Fruit fly (Drosophila melanogaster): ENCODE results near the gene CG13010.
A peak's percentile ranks its signal among the peaks of the same experiment; 100 is the strongest.

The CG13010 gene

dm6 chrX:16640260-16641100, 38.3 kb downstream of the CG13010 start, which contains the start of the genes SNRPG and mthl1 (continued):
- TF ChIP-seq klu (GFP tag; IDR thresholded peaks at IDR 0.05) = peak; percentile 89
- peak; percentile 89 for TF ChIP-seq HLH54F (GFP tag; optimal IDR thresholded peaks at IDR 0.05)
- peak; percentile 60; the same call in 1 of the 2 replicates for TF ChIP-seq sim (GFP tag; IDR thresholded peaks at IDR 0.05)
- TF ChIP-seq NC2β (GFP tag; optimal IDR thresholded peaks at IDR 0.05) = peak; percentile 74
- peak; percentile 9 for TF ChIP-seq Blimp-1 (GFP tag; optimal IDR thresholded peaks at IDR 0.05)
- no peak for TF ChIP-seq CG15601 (tag; optimal IDR thresholded peaks at IDR 0.05)
- peak; percentile 81 for TF ChIP-seq CG13775 (GFP tag; optimal IDR thresholded peaks at IDR 0.05)
- TF ChIP-seq knrl (GFP tag; IDR thresholded peaks at IDR 0.05; ENCODE audit: partially characterized antibody) = peak; percentile 75
- TF ChIP-seq p53 (GFP tag; optimal IDR thresholded peaks at IDR 0.05) = no peak
- peak; percentile 78 for TF ChIP-seq toy (GFP tag; IDR thresholded peaks at IDR 0.05)
- peak; percentile 97 for TF ChIP-seq slbo (GFP tag; IDR thresholded peaks at IDR 0.05)
- TF ChIP-seq Ada2b (GFP tag; IDR thresholded peaks at IDR 0.05) = peak; percentile 84
- peak; percentile 89 for TF ChIP-seq Optix (GFP tag; IDR thresholded peaks at IDR 0.05)
- TF ChIP-seq CrebB (tag; optimal IDR thresholded peaks at IDR 0.05) = peak; percentile 47
- TF ChIP-seq pb (GFP tag; optimal IDR thresholded peaks at IDR 0.05) = peak; percentile 49
- peak; percentile 79 for TF ChIP-seq NfI (GFP tag; optimal IDR thresholded peaks at IDR 0.05)
- TF ChIP-seq CG10209 (GFP tag; optimal IDR thresholded peaks at IDR 0.05) = peak; percentile 74
- peak; percentile 80 for TF ChIP-seq CG1602 (GFP tag; optimal IDR thresholded peaks at IDR 0.05)
- peak; percentile 94 for TF ChIP-seq ase (GFP tag; IDR thresholded peaks at IDR 0.05)
- peak; percentile 95 for TF ChIP-seq Aef1 (GFP tag; IDR thresholded peaks at IDR 0.05)
- peak; percentile 43 for TF ChIP-seq sug (tag; optimal IDR thresholded peaks at IDR 0.05)
- peak; percentile 70 for TF ChIP-seq emc (GFP tag; optimal IDR thresholded peaks at IDR 0.05)
- peak; percentile 70 for TF ChIP-seq hbn (GFP tag; IDR thresholded peaks at IDR 0.05; ENCODE audit: partially characterized antibody)
- peak; percentile 78 for TF ChIP-seq Ravus (GFP tag; IDR thresholded peaks at IDR 0.05)
- no peak for TF ChIP-seq CTCF (GFP tag; optimal IDR thresholded peaks at IDR 0.05)
- TF ChIP-seq Sry-β (GFP tag; optimal IDR thresholded peaks at IDR 0.05) = peak; percentile 71
- no peak for TF ChIP-seq Deaf1 (tag; optimal IDR thresholded peaks at IDR 0.05)
- TF ChIP-seq kah (GFP tag; optimal IDR thresholded peaks at IDR 0.05) = no peak
- TF ChIP-seq Oli (tag; optimal IDR thresholded peaks at IDR 0.05) = peak; percentile 72
- peak; percentile 79 for TF ChIP-seq Sox102F (GFP tag; optimal IDR thresholded peaks at IDR 0.05)
- TF ChIP-seq CG12155 (GFP tag; optimal IDR thresholded peaks at IDR 0.05) = peak; percentile 81
- peak; percentile 66 for TF ChIP-seq CG16813 (GFP tag; IDR thresholded peaks at IDR 0.05; ENCODE audit: partially characterized antibody)
- no peak for TF ChIP-seq oc (tag; optimal IDR thresholded peaks at IDR 0.05)
- TF ChIP-seq crp (GFP tag; optimal IDR thresholded peaks at IDR 0.05) = peak in 1 of 2 experiments; percentile 30
- peak; percentile 90 for TF ChIP-seq CG7372 (GFP tag; IDR thresholded peaks at IDR 0.05)
- peak; percentile 91 for TF ChIP-seq Rx (GFP tag; IDR thresholded peaks at IDR 0.05)
- TF ChIP-seq CG6254 (GFP tag; optimal IDR thresholded peaks at IDR 0.05) = no peak
- peak; percentile 66 for TF ChIP-seq Fer2 (tag; optimal IDR thresholded peaks at IDR 0.05)
- peak; percentile 75 to 80 for TF ChIP-seq Hr51 (GFP tag; optimal IDR thresholded peaks at IDR 0.05)
- TF ChIP-seq NC2α (GFP tag; optimal IDR thresholded peaks at IDR 0.05) = peak; percentile 52
- TF ChIP-seq Elba2 (GFP tag; optimal IDR thresholded peaks at IDR 0.05) = no peak
- TF ChIP-seq onecut (GFP tag; IDR thresholded peaks at IDR 0.05) = no peak; the same call in 1 of the 2 replicates
- TF ChIP-seq CG14860 (GFP tag; IDR thresholded peaks at IDR 0.05; ENCODE audit: partially characterized antibody) = peak; percentile 47; the same call in 1 of the 3 replicates
- peak; percentile 85 for TF ChIP-seq pzg (GFP tag; optimal IDR thresholded peaks at IDR 0.05)
- TF ChIP-seq Hey (tag; optimal IDR thresholded peaks at IDR 0.05) = no peak
- TF ChIP-seq gem (tag; optimal IDR thresholded peaks at IDR 0.05) = peak; percentile 87
- TF ChIP-seq CG10366 (GFP tag; IDR thresholded peaks at IDR 0.05) = peak; percentile 49
- TF ChIP-seq CG2120 (GFP tag; optimal IDR thresholded peaks at IDR 0.05) = peak; percentile 92
- TF ChIP-seq ac (GFP tag; optimal IDR thresholded peaks at IDR 0.05) = no peak

Data from whole organism, embryonic.